Worm (Caenorhabditis elegans) whole organism, late embryonic: ENCODE results near the gene nspg-8.

Experiments used
- ama-1 ChIP-seq: fragments of 150-350 bp; optimal IDR thresholded peaks from 2 replicates; lab custom pipeline; 2014
- dmd-4 ChIP-seq: sonication (generic microtip); optimal IDR thresholded peaks from 2 replicates; lab custom pipeline; 2016; ENCODE audit warnings: borderline replicate concordance, missing genetic modification characterization, missing compliant biosample characterization
- tbx-2 ChIP-seq: sonication (generic microtip); optimal IDR thresholded peaks from 2 replicates; lab custom pipeline; 2016; ENCODE audit warnings: missing genetic modification characterization, missing compliant biosample characterization

- TF ChIP-seq dmd-4 (tag; lab: Kevin White, UChicago), result no peak
- TF ChIP-seq tbx-2 (tag; lab: Kevin White, UChicago), result no peak
- no peak for TF ChIP-seq ama-1 (lab: Kevin White, UChicago)
These were observed 37.1 kb downstream of the nspg-8 start for ce11 chrIII:1218998-1219397.
